Worm (Caenorhabditis elegans) whole organism, young adult: ENCODE results near the gene scav-5.

Experiments used
- B0035.1 ChIP-seq: sonication (generic microtip); optimal IDR thresholded peaks from 2 replicates; lab custom pipeline; 2016; ENCODE audit warnings: missing genetic modification characterization, mild to moderate bottlenecking, missing compliant biosample characterization, missing genotype, missing genetic modification reagents
- B0336.3 ChIP-seq: fragments of 200-800 bp; sonication (Bioruptor generic); IDR thresholded peaks from 2 replicates; pipeline ENCODE4 v1.3.6; 2022; ENCODE audit warnings: missing genetic modification characterization, missing compliant biosample characterization
- C06A6.2 ChIP-seq: fragments of 200-800 bp; sonication (Bioruptor generic); conservative IDR thresholded peaks from 2 replicates; pipeline ENCODE4 v1.3.6; 2022; ENCODE audit warnings: missing genetic modification characterization, missing compliant biosample characterization
- D2030.7 ChIP-seq: fragments of 200-800 bp; sonication (Bioruptor generic); IDR thresholded peaks from 2 replicates; pipeline ENCODE4 v1.3.6; 2022; ENCODE audit warnings: missing genetic modification reagents, missing genetic modification characterization, missing compliant biosample characterization
- F22D6.2 ChIP-seq: sonication (generic microtip); optimal IDR thresholded peaks from 2 replicates; lab custom pipeline; 2016; ENCODE audit warnings: mild to moderate bottlenecking, missing genetic modification characterization, missing compliant biosample characterization
- F33H1.4 ChIP-seq: fragments of 200-800 bp; sonication (Bioruptor generic); IDR thresholded peaks from 2 replicates; pipeline ENCODE4 v1.3.6; 2022; ENCODE audit warnings: missing genetic modification reagents, missing genetic modification characterization, missing compliant biosample characterization
- F57C9.4 ChIP-seq: sonication (generic microtip); optimal IDR thresholded peaks from 2 replicates; lab custom pipeline; 2017; ENCODE audit warnings: mild to moderate bottlenecking, missing genetic modification characterization, missing compliant biosample characterization
- T26A5.8 ChIP-seq: sonication (generic microtip); optimal IDR thresholded peaks from 2 replicates; lab custom pipeline; 2016; ENCODE audit warnings: missing genetic modification characterization, missing compliant biosample characterization
- Y53F4B.3 ChIP-seq: fragments of 200-800 bp; sonication (Bioruptor generic); IDR thresholded peaks from 2 replicates; pipeline ENCODE4 v1.3.6; 2022; ENCODE audit warnings: missing genetic modification reagents, missing genetic modification characterization, missing compliant biosample characterization
- aptf-2 ChIP-seq: fragments of 200-800 bp; sonication (Bioruptor generic); conservative IDR thresholded peaks from 2 replicates; pipeline ENCODE4 v1.3.6; 2022; ENCODE audit warnings: missing genetic modification reagents, missing genetic modification characterization, missing compliant biosample characterization
- aptf-3 ChIP-seq: fragments of 200-800 bp; sonication (Bioruptor generic); IDR thresholded peaks from 2 replicates; pipeline ENCODE4 v1.3.6; 2022; ENCODE audit warnings: missing genetic modification characterization, missing compliant biosample characterization
- attf-3 ChIP-seq: fragments of 200-800 bp; sonication (Bioruptor generic); conservative IDR thresholded peaks from 2 replicates; pipeline ENCODE4 v1.3.6; 2022; ENCODE audit warnings: missing genetic modification reagents, missing genetic modification characterization, missing compliant biosample characterization
- attf-5 ChIP-seq: fragments of 200-800 bp; sonication (Bioruptor generic); optimal IDR thresholded peaks from 2 replicates; lab custom pipeline; 2018; ENCODE audit warnings: mild to moderate bottlenecking, missing genetic modification characterization, missing compliant biosample characterization
- attf-6 ChIP-seq: fragments of 200-800 bp; sonication (Bioruptor generic); IDR thresholded peaks from 2 replicates; pipeline ENCODE4 v1.3.6; 2022; ENCODE audit warnings: missing genetic modification reagents, missing genetic modification characterization, missing compliant biosample characterization
- bed-2 ChIP-seq: fragments of 200-800 bp; sonication (Bioruptor generic); IDR thresholded peaks from 2 replicates; pipeline ENCODE4 v1.3.6; 2022; ENCODE audit warnings: missing genetic modification reagents, missing genetic modification characterization, missing compliant biosample characterization
- ceh-27 ChIP-seq: fragments of 200-800 bp; sonication (Bioruptor generic); optimal IDR thresholded peaks from 2 replicates; lab custom pipeline; 2018; ENCODE audit warnings: mild to moderate bottlenecking, missing genetic modification characterization, moderate library complexity, missing compliant biosample characterization
- ceh-40 ChIP-seq: fragments of 200-800 bp; sonication (Bioruptor generic); IDR thresholded peaks from 2 replicates; pipeline ENCODE4 v1.3.6; 2022; ENCODE audit warnings: missing genetic modification characterization, missing compliant biosample characterization
- ceh-58 ChIP-seq: fragments of 200-800 bp; sonication (Bioruptor generic); IDR thresholded peaks from 2 replicates; pipeline ENCODE4 v1.3.6; 2022; ENCODE audit warnings: missing genetic modification characterization, missing compliant biosample characterization
- egrh-3 ChIP-seq: fragments of 200-800 bp; sonication (Bioruptor generic); IDR thresholded peaks from 2 replicates; pipeline ENCODE4 v1.3.6; 2022; ENCODE audit warnings: missing genetic modification reagents, missing genetic modification characterization, missing compliant biosample characterization
- ekl-4 ChIP-seq: fragments of 200-800 bp; sonication (Bioruptor generic); IDR thresholded peaks from 2 replicates; pipeline ENCODE4 v1.3.6; 2022; ENCODE audit warnings: missing genetic modification reagents, missing genetic modification characterization, missing compliant biosample characterization
- him-1 ChIP-seq: sonication (generic microtip); optimal IDR thresholded peaks from 2 replicates; lab custom pipeline; 2016; ENCODE audit warnings: missing genotype, missing genetic modification reagents, missing genetic modification characterization, missing compliant biosample characterization
- let-526 ChIP-seq: fragments of 200-800 bp; sonication (Bioruptor generic); IDR thresholded peaks from 2 replicates; pipeline ENCODE4 v1.3.6; 2022; ENCODE audit warnings: missing genetic modification reagents, missing genetic modification characterization, missing compliant biosample characterization
- let-607 ChIP-seq, 2 experiments: fragments of 200-800 bp in 1 of 2; sonication (Bioruptor generic) in 1 of 2; sonication (generic microtip) in 1 of 2; optimal IDR thresholded peaks; 2 replicates each; lab custom pipeline; 2016 to 2018; ENCODE audit warnings: mild to moderate bottlenecking in 2 of 2, missing compliant biosample characterization in 2 of 2, missing genetic modification characterization in 2 of 2, moderate library complexity in 2 of 2, missing genotype in 1 of 2
- lsy-27 ChIP-seq: sonication (generic microtip); optimal IDR thresholded peaks from 2 replicates; lab custom pipeline; 2017; ENCODE audit warnings: missing genetic modification characterization, mild to moderate bottlenecking, missing compliant biosample characterization, antibody characterized with exemption, missing genotype, borderline replicate concordance; ENCODE audit not compliant: insufficient read depth
- madf-3 ChIP-seq: fragments of 200-800 bp; sonication (Bioruptor generic); IDR thresholded peaks from 2 replicates; pipeline ENCODE4 v1.3.6; 2022; ENCODE audit warnings: missing genetic modification reagents, missing genetic modification characterization, missing compliant biosample characterization
- madf-8 ChIP-seq: fragments of 200-800 bp; sonication (Bioruptor generic); conservative IDR thresholded peaks from 2 replicates; pipeline ENCODE4 v1.3.6; 2022; ENCODE audit warnings: missing genetic modification reagents, missing genetic modification characterization, missing compliant biosample characterization
- mxl-1 ChIP-seq: sonication (generic microtip); optimal IDR thresholded peaks from 2 replicates; lab custom pipeline; 2016; ENCODE audit warnings: missing genetic modification characterization, missing compliant biosample characterization
- nhr-179 ChIP-seq: sonication (generic microtip); optimal IDR thresholded peaks from 2 replicates; lab custom pipeline; 2016; ENCODE audit warnings: mild to moderate bottlenecking, missing genetic modification characterization, missing compliant biosample characterization
- nhr-27 ChIP-seq: fragments of 200-800 bp; sonication (Bioruptor generic); optimal IDR thresholded peaks from 2 replicates; lab custom pipeline; 2018; ENCODE audit warnings: mild to moderate bottlenecking, missing genetic modification characterization, moderate library complexity, missing compliant biosample characterization
- nhr-80 ChIP-seq: sonication (generic microtip); optimal IDR thresholded peaks from 2 replicates; lab custom pipeline; 2016; ENCODE audit warnings: missing genetic modification characterization, missing compliant biosample characterization
- pbrm-1 ChIP-seq: fragments of 200-800 bp; sonication (Bioruptor generic); IDR thresholded peaks from 2 replicates; pipeline ENCODE4 v1.3.6; 2022; ENCODE audit warnings: missing genetic modification reagents, missing genetic modification characterization, missing compliant biosample characterization
- rcor-1 ChIP-seq: fragments of 200-800 bp; sonication (Bioruptor generic); IDR thresholded peaks from 2 replicates; pipeline ENCODE4 v1.3.6; 2022; ENCODE audit warnings: missing genetic modification reagents, missing genetic modification characterization, missing compliant biosample characterization
- rpc-1 ChIP-seq, 2 experiments: fragments of 150-350 bp in 1 of 2; sonication (generic microtip) in 1 of 2; optimal IDR thresholded peaks; 2 replicates each; lab custom pipeline; 2014 to 2018; ENCODE audit warnings: missing biosample characterization in 1 of 2, missing genetic modification characterization in 1 of 2, missing genetic modification reagents in 1 of 2, missing genotype in 1 of 2
- sdz-38 ChIP-seq: sonication (generic microtip); optimal IDR thresholded peaks from 2 replicates; lab custom pipeline; 2016; ENCODE audit warnings: missing genotype, missing genetic modification characterization, missing compliant biosample characterization
- sea-2 ChIP-seq: fragments of 200-800 bp; sonication (Bioruptor generic); IDR thresholded peaks from 2 replicates; pipeline ENCODE4 v1.3.6; 2022; ENCODE audit warnings: missing genetic modification characterization, missing compliant biosample characterization
- unc-130 ChIP-seq: sonication (generic microtip); optimal IDR thresholded peaks from 2 replicates; lab custom pipeline; 2016; ENCODE audit warnings: missing genetic modification reagents, missing genetic modification characterization, missing compliant biosample characterization
- ztf-28 ChIP-seq: fragments of 200-800 bp; sonication (Bioruptor generic); IDR thresholded peaks from 2 replicates; pipeline ENCODE4 v1.3.6; 2022; ENCODE audit warnings: missing genetic modification reagents, missing genetic modification characterization, missing compliant biosample characterization

Gene scav-5

ce11 chrX:9856618-9857017 is 1.5 kb upstream of the scav-5 start, which contains the start of gene R07B1.11:
TSS of gene R07B1.11 (plus strand) at chrX:9856918.
- no peak for TF ChIP-seq rcor-1 (GFP tag; lab: Robert Waterston, UW)
- TF ChIP-seq him-1 (tag; lab: Kevin White, UChicago): no peak

ce11 chrX:9862916-9863624 is 4.9 kb downstream of the scav-5 start, which contains the start of the genes gst-36 and R07B1.5:
TSS of gene gst-36 (minus strand) at chrX:9862960.
TSS of gene R07B1.5 (plus strand) at chrX:9863580.
- TF ChIP-seq nhr-80 (peak; percentile 68), F33H1.4 (GFP tag; lab: Robert Waterston, UW) (no peak), Y53F4B.3 (no peak), unc-130 (GFP tag; lab: Kevin White, UChicago) (no peak), B0336.3 (no peak), F22D6.2 (no peak)

- TF ChIP-seq B0035.1 (tag; lab: Kevin White, UChicago) (no peak), lsy-27 (tag; lab: Kevin White, UChicago) (no peak), attf-5 (GFP tag; lab: Kevin White, UChicago) (no peak), mxl-1 (tag; lab: Kevin White, UChicago) (no peak), F33H1.4 (GFP tag; lab: Robert Waterston, UW) (no peak), ceh-27 (GFP tag; lab: Kevin White, UChicago) (no peak), madf-3 (GFP tag; lab: Robert Waterston, UW) (no peak), rpc-1 (optimal IDR thresholded peaks at IDR 0.05; lab: Kevin White, UChicago) (no peak), rpc-1 (tag; optimal IDR thresholded peaks at IDR 0.05; lab: Kevin White, UChicago) (no peak), pbrm-1 (GFP tag; lab: Robert Waterston, UW) (no peak), sea-2 (no peak), sdz-38 (tag; lab: Kevin White, UChicago) (no peak), ceh-40 (no peak)
Measured at ce11 chrX:9866355-9866754, 8.2 kb downstream of the scav-5 start, which contains the start of gene R07B1.6. TSS of gene R07B1.6 (plus strand) at chrX:9866655.

ce11 chrX:9868820-9869219 is 10.7 kb downstream of the scav-5 start, which contains the start of gene R07B1.7:
TSS of gene R07B1.7 (plus strand) at chrX:9869120.
- TF ChIP-seq attf-6 (GFP tag; lab: Robert Waterston, UW): no peak

ce11 chrX:9869522-9869921 is 11.4 kb downstream of the scav-5 start, which contains the start of gene R07B1.13:
TSS of gene R07B1.13 (plus strand) at chrX:9869822.
- TF ChIP-seq D2030.7 (GFP tag; lab: Robert Waterston, UW): no peak
- no peak for TF ChIP-seq madf-8 (GFP tag; lab: Robert Waterston, UW)
- no peak for TF ChIP-seq bed-2 (GFP tag; lab: Robert Waterston, UW)
- no peak for TF ChIP-seq attf-3 (GFP tag; lab: Robert Waterston, UW)
- no peak for TF ChIP-seq egrh-3 (GFP tag; lab: Robert Waterston, UW)
- TF ChIP-seq aptf-3: no peak
- no peak for TF ChIP-seq F22D6.2
- no peak for TF ChIP-seq nhr-179
- TF ChIP-seq ceh-58 (GFP tag; lab: Robert Waterston, UW): no peak
- TF ChIP-seq nhr-27 (tag; lab: Kevin White, UChicago): no peak

ce11 chrX:9872554-9872953 is 14.4 kb downstream of the scav-5 start, which contains the start of gene R07B1.8:
TSS of gene R07B1.8 (minus strand) at chrX:9872654.
- TF ChIP-seq let-526 (GFP tag; lab: Robert Waterston, UW) (no peak), T26A5.8 (no peak), F57C9.4 (tag; lab: Kevin White, UChicago) (no peak), let-607 (tag; optimal IDR thresholded peaks at IDR 0.05; lab: Kevin White, UChicago) (no peak), ztf-28 (GFP tag; lab: Robert Waterston, UW) (no peak), lsy-27 (tag; lab: Kevin White, UChicago) (no peak), nhr-179 (no peak), pbrm-1 (GFP tag; lab: Robert Waterston, UW) (no peak), ekl-4 (GFP tag; lab: Robert Waterston, UW) (no peak), C06A6.2 (GFP tag; lab: Robert Waterston, UW) (no peak), aptf-2 (GFP tag; lab: Robert Waterston, UW) (no peak), sea-2 (no peak)
